Fruit fly (Drosophila melanogaster) whole organism, pupa: ENCODE measurements around the gene Ctr9.

ENCODE experiments used
- CG10348 ChIP-seq: fragments of 200-800 bp; sonication (Bioruptor generic); IDR thresholded peaks from 2 replicates; pipeline ENCODE4 v1.3.6; 2022; ENCODE audit warnings: missing biosample characterization, missing genetic modification characterization
- CG12605 ChIP-seq: fragments of 200-800 bp; sonication (Bioruptor generic); IDR thresholded peaks from 2 replicates; pipeline ENCODE4 v1.3.6; 2022; ENCODE audit warnings: missing biosample characterization, missing genetic modification characterization
- CG13204 ChIP-seq: fragments of 200-800 bp; sonication (Bioruptor generic); optimal IDR thresholded peaks from 2 replicates; lab custom pipeline; 2018; ENCODE audit warnings: missing biosample characterization, mild to moderate bottlenecking, missing genetic modification characterization, moderate library complexity
- CG14655 ChIP-seq: fragments of 200-800 bp; sonication (Bioruptor generic); optimal IDR thresholded peaks from 3 replicates; lab custom pipeline; 2017; ENCODE audit warnings: mild to moderate bottlenecking, missing biosample characterization, missing genetic modification reagents, missing genetic modification characterization
- CG15710 ChIP-seq: fragments of 200-800 bp; sonication (Bioruptor generic); optimal IDR thresholded peaks from 2 replicates; lab custom pipeline; 2018; ENCODE audit warnings: missing biosample characterization, mild to moderate bottlenecking, missing genetic modification characterization, moderate library complexity
- CG17806 ChIP-seq: fragments of 200-800 bp; sonication (Bioruptor generic); optimal IDR thresholded peaks from 2 replicates; lab custom pipeline; 2018; ENCODE audit warnings: missing biosample characterization, mild to moderate bottlenecking, missing genetic modification characterization, moderate library complexity
- CG32121 ChIP-seq: fragments of 200-800 bp; sonication (Bioruptor generic); IDR thresholded peaks from 2 replicates; pipeline ENCODE4 v1.3.6; 2022; ENCODE audit warnings: missing biosample characterization, missing genetic modification characterization
- CG34367 ChIP-seq: fragments of 200-800 bp; sonication (Bioruptor generic); optimal IDR thresholded peaks from 2 replicates; lab custom pipeline; 2018; ENCODE audit warnings: missing biosample characterization, mild to moderate bottlenecking, missing genetic modification characterization
- CG4496 ChIP-seq: fragments of 200-800 bp; sonication (Bioruptor generic); IDR thresholded peaks from 3 replicates; pipeline ENCODE4 v1.3.6; 2022; ENCODE audit warnings: missing biosample characterization, missing genetic modification characterization
- CG8159 ChIP-seq: fragments of 200-800 bp; sonication (Bioruptor generic); optimal IDR thresholded peaks from 3 replicates; lab custom pipeline; 2018; ENCODE audit warnings: missing biosample characterization, mild to moderate bottlenecking, missing genetic modification characterization, moderate library complexity
- CG8301 ChIP-seq: fragments of 200-800 bp; sonication (Bioruptor generic); optimal IDR thresholded peaks from 2 replicates; lab custom pipeline; 2018; ENCODE audit warnings: missing biosample characterization, mild to moderate bottlenecking, missing genetic modification characterization
- CG9948 ChIP-seq: fragments of 200-800 bp; sonication (Bioruptor generic); optimal IDR thresholded peaks from 2 replicates; lab custom pipeline; 2018; ENCODE audit warnings: missing biosample characterization, mild to moderate bottlenecking, missing genetic modification characterization, moderate library complexity
- D1 ChIP-seq: fragments of 200-800 bp; sonication (Bioruptor generic); optimal IDR thresholded peaks from 2 replicates; lab custom pipeline; 2018; ENCODE audit warnings: missing biosample characterization, mild to moderate bottlenecking, missing genetic modification characterization, moderate library complexity
- EcR ChIP-seq: fragments of 200-800 bp; sonication (Bioruptor generic); optimal IDR thresholded peaks from 3 replicates; lab custom pipeline; 2019; ENCODE audit warnings: missing biosample characterization, missing genetic modification characterization, mild to moderate bottlenecking, moderate library complexity, missing genetic modification reagents
- Ets98B ChIP-seq: fragments of 200-800 bp; sonication (Bioruptor generic); IDR thresholded peaks from 2 replicates; pipeline ENCODE4 v1.3.6; 2022; ENCODE audit warnings: missing biosample characterization, missing genetic modification characterization
- Pif1A ChIP-seq: fragments of 200-800 bp; sonication (Bioruptor generic); optimal IDR thresholded peaks from 3 replicates; lab custom pipeline; 2016; ENCODE audit warnings: missing biosample characterization, missing genetic modification characterization
- Pif1B ChIP-seq: fragments of 200-800 bp; sonication (Bioruptor generic); optimal IDR thresholded peaks from 3 replicates; lab custom pipeline; 2016; ENCODE audit warnings: missing biosample characterization, missing genetic modification characterization
- Snoo ChIP-seq: fragments of 200-800 bp; sonication (Bioruptor generic); optimal IDR thresholded peaks from 3 replicates; lab custom pipeline; 2017; ENCODE audit warnings: missing biosample characterization, mild to moderate bottlenecking, missing genetic modification characterization, inconsistent platforms
- fd96Ca ChIP-seq: fragments of 200-800 bp; sonication (Bioruptor generic); IDR thresholded peaks from 3 replicates; pipeline ENCODE4 v1.3.6; 2022; ENCODE audit warnings: missing biosample characterization, missing genetic modification characterization
- gl ChIP-seq: fragments of 200-800 bp; sonication (Bioruptor generic); optimal IDR thresholded peaks from 2 replicates; lab custom pipeline; 2018; ENCODE audit warnings: missing biosample characterization, mild to moderate bottlenecking, missing genetic modification characterization
- rn ChIP-seq: fragments of 200-800 bp; sonication (Bioruptor generic); IDR thresholded peaks from 2 replicates; pipeline ENCODE4 v1.3.6; 2022; ENCODE audit warnings: missing biosample characterization, missing genetic modification characterization

Ctr9 gene

DNA sequence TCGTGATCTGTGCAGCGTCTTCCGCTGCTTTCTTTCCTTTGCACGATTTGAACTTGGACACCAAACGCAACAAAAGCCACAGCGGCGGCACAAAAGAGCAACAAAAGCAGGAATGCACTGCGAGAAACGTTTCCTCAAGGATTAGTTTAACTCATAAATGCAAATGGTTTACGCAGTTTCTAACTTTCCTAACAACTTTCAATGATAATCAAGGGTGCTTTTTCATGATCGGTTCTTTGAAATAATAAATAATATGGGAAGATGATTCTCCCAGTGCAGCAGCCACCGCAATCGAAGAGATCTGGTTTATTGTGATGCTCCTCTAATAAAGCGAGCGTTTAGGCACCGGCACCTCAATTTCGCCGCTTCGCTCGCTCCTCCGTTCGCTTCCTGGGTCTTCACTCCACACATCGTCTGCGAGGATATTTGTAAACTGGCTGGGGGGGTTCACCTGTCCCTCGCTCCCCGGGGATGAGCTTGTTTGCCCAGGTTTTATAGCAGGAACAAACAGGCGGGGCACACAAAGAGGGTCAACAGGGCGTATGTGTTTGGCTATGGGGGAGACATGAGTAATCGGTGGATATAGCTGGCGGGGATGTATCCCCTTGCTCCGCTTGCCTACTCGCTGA, 12.2 kb downstream of the Ctr9 start:
- TF ChIP-seq CG17806 (tag; lab: Kevin White, UChicago), result peak; percentile 92
- peak; percentile 94 for TF ChIP-seq fd96Ca (GFP tag; lab: Robert Waterston, UW)
- peak; percentile 93 for TF ChIP-seq Ets98B (GFP tag; lab: Robert Waterston, UW)
- peak; percentile 97 for TF ChIP-seq CG14655 (GFP tag; lab: Kevin White, UChicago)
- TF ChIP-seq CG32121 (GFP tag; lab: Robert Waterston, UW), result peak; percentile 84
- TF ChIP-seq Snoo (tag; lab: Kevin White, UChicago), result peak; percentile 96
- peak; percentile 97 for TF ChIP-seq Pif1B (GFP tag; lab: Kevin White, UChicago)
- TF ChIP-seq CG9948 (tag; lab: Kevin White, UChicago), result peak; percentile 94
- no peak for TF ChIP-seq CG10348 (GFP tag; lab: Robert Waterston, UW)
- peak; percentile 68 for TF ChIP-seq CG13204 (GFP tag; lab: Kevin White, UChicago)
- TF ChIP-seq CG4496 (GFP tag; lab: Robert Waterston, UW), result peak; percentile 96
- peak; percentile 83 for TF ChIP-seq rn
- peak; percentile 79 for TF ChIP-seq gl (tag; lab: Kevin White, UChicago)
- no peak for TF ChIP-seq D1 (tag; lab: Kevin White, UChicago)
- peak; percentile 85 for TF ChIP-seq CG8159 (tag; lab: Kevin White, UChicago)
- TF ChIP-seq EcR (GFP tag; lab: Kevin White, UChicago), result peak; percentile 8
- peak; percentile 88 for TF ChIP-seq CG34367 (tag; lab: Kevin White, UChicago)
- TF ChIP-seq Pif1A, result peak; percentile 95
- peak; percentile 97 for TF ChIP-seq CG8301 (tag; lab: Kevin White, UChicago)
- TF ChIP-seq CG12605 (GFP tag; lab: Robert Waterston, UW), result peak; percentile 91
- TF ChIP-seq CG15710 (tag; lab: Kevin White, UChicago), result peak; percentile 79
- TF ChIP-seq, all 21 proteins: peak for 19

DNA sequence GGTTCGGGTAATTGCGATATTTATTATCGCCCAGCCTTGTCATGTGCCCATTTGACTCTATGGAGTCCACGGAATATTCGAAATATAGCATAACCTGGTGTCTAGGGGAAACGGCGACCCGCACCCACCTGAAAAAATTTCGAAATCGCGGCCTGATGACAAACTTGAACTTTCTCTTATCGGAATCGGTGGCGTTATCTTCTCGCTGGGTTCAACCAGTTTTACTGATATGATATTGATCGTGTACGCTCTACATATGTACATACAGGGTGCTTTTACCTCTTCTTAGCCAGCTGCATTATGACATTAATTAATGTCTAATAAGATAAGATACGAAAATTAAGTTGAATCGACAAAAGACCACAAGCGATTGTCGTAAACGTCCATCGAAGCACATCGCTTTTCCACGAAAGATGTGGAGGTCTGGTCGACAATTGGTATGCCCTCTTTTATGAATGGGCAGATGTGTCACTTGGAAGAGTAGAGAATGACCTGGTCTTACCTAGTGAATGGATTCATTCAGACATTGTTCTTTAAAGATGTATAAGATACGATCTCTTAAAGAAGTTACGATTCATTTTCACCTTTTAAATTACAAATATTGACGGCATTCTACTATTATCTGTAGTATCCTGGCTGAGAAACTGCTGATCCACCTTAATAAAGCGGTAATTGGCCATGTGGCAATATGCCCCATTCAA, 13.4 kb downstream of the Ctr9 start:
- TF ChIP-seq CG10348 (GFP tag; lab: Robert Waterston, UW) (no peak), Pif1A (peak; percentile 63), CG8159 (tag; lab: Kevin White, UChicago) (peak; percentile 72), CG15710 (tag; lab: Kevin White, UChicago) (peak; percentile 38), CG14655 (GFP tag; lab: Kevin White, UChicago) (peak; percentile 58), CG9948 (tag; lab: Kevin White, UChicago) (peak; percentile 30), fd96Ca (GFP tag; lab: Robert Waterston, UW) (peak; percentile 59; the same call in 2 of the 3 replicates), Ets98B (GFP tag; lab: Robert Waterston, UW) (no peak), rn (no peak), CG8301 (tag; lab: Kevin White, UChicago) (peak; percentile 13), Snoo (tag; lab: Kevin White, UChicago) (peak; percentile 37), CG17806 (tag; lab: Kevin White, UChicago) (peak; percentile 46), CG34367 (tag; lab: Kevin White, UChicago) (peak; percentile 12), D1 (tag; lab: Kevin White, UChicago) (no peak), CG12605 (GFP tag; lab: Robert Waterston, UW) (no peak), CG4496 (GFP tag; lab: Robert Waterston, UW) (no peak), CG32121 (GFP tag; lab: Robert Waterston, UW) (no peak), EcR (GFP tag; lab: Kevin White, UChicago) (no peak), Pif1B (GFP tag; lab: Kevin White, UChicago) (peak; percentile 38), CG13204 (GFP tag; lab: Kevin White, UChicago) (no peak), gl (tag; lab: Kevin White, UChicago) (no peak)

DNA sequence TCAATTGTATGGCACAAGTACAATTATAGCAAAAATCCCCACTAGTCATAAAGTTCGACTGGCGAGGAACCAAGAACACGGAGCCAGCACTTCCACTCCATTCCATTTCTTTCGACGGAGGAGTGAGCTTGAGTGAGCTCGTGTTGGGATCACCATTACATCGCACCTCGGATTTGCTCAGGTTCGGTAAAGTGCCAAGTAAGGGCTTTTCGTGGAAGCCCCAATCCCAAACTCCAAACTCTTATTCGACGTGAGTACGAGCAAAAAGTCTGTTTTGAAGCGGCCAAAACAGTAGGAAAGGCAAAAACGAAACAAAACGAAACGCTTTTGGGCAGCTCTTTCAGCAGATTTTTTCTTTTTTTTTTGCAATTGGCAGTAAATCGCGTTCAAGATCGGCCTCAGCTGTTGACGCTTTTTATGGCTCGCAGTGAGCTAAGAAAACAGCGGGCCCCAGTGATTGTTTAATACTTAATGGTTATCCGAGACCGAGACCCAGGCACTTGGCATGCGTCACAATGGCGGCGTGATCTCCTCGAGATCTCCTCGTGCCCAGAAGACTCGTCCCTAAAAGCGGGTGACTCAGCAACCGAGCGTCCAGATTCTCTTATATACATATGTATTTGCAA, 14.0 kb downstream of the Ctr9 start:
- TF ChIP-seq CG14655 (GFP tag; lab: Kevin White, UChicago) (no peak), CG34367 (tag; lab: Kevin White, UChicago) (no peak), CG32121 (GFP tag; lab: Robert Waterston, UW) (no peak), CG15710 (tag; lab: Kevin White, UChicago) (no peak), gl (tag; lab: Kevin White, UChicago) (peak; percentile 52), Ets98B (GFP tag; lab: Robert Waterston, UW) (peak; percentile 18; the same call in 1 of the 2 replicates), EcR (GFP tag; lab: Kevin White, UChicago) (peak; percentile 53), CG4496 (GFP tag; lab: Robert Waterston, UW) (peak; percentile 40; the same call in 1 of the 3 replicates), Snoo (tag; lab: Kevin White, UChicago) (peak; percentile 24), Pif1B (GFP tag; lab: Kevin White, UChicago) (no peak), CG17806 (tag; lab: Kevin White, UChicago) (no peak), CG12605 (GFP tag; lab: Robert Waterston, UW) (0 out of 2 replicates have a peak, but pooled peaks have one; percentile 16), Pif1A (no peak), fd96Ca (GFP tag; lab: Robert Waterston, UW) (0 out of 3 replicates have a peak, but pooled peaks have one; percentile 6)

DNA sequence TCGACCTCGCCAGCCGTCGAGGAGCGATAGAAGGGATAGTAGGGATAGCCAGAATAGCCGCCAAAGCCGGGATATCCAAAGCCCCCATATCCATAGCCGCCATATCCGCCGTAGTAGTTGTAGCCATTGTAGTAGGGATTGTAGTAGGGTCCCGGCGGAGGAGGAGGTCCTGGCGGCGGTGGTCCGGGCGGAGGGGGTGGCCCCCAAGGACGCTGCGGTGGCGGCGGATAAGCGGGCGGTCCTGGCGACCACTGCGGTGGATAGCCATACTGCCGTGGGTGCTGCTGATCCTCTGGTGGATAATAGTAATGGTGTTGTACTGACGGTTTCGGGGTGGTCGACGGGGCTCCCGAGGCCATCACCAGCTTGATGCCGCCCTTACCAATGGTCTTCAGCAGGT, 15.1 kb downstream of the Ctr9 start:
- TF ChIP-seq CG32121 (GFP tag; lab: Robert Waterston, UW) (no peak), Ets98B (GFP tag; lab: Robert Waterston, UW) (no peak), Pif1B (GFP tag; lab: Kevin White, UChicago) (no peak), Pif1A (no peak), CG17806 (tag; lab: Kevin White, UChicago) (no peak), CG14655 (GFP tag; lab: Kevin White, UChicago) (no peak), CG34367 (tag; lab: Kevin White, UChicago) (no peak), D1 (tag; lab: Kevin White, UChicago) (no peak), EcR (GFP tag; lab: Kevin White, UChicago) (no peak), Snoo (tag; lab: Kevin White, UChicago) (no peak), gl (tag; lab: Kevin White, UChicago) (no peak), rn (no peak), CG15710 (tag; lab: Kevin White, UChicago) (no peak), CG8159 (tag; lab: Kevin White, UChicago) (no peak), CG10348 (GFP tag; lab: Robert Waterston, UW) (no peak)
